Fruit fly (Drosophila melanogaster): Measurements from ENCODE around the gene Trissin.
A peak's percentile ranks its signal among the peaks of the same experiment; 100 is the strongest.

Gene Trissin

dm6 chr3R:15472753-15473212 is 12.4 kb downstream of the Trissin start (continued):
- TF ChIP-seq jumu (GFP tag; optimal IDR thresholded peaks at IDR 0.05) (peak; percentile 22), Hr78 (GFP tag; optimal IDR thresholded peaks at IDR 0.05) (no peak), CG7271 (tag; optimal IDR thresholded peaks at IDR 0.05) (no peak), Abd-B (GFP tag; optimal IDR thresholded peaks at IDR 0.05) (peak; percentile 28), dmrt11E (tag; optimal IDR thresholded peaks at IDR 0.05) (no peak), bbx (GFP tag; IDR thresholded peaks at IDR 0.05; ENCODE audit: partially characterized antibody) (no peak), NfI (GFP tag; optimal IDR thresholded peaks at IDR 0.05) (peak; percentile 32), CG3847 (GFP tag; IDR thresholded peaks at IDR 0.05) (peak; percentile 47; the same call in 1 of the 2 replicates), az2 (GFP tag; optimal IDR thresholded peaks at IDR 0.05) (peak; percentile 38), da (GFP tag; optimal IDR thresholded peaks at IDR 0.05) (no peak), hth (optimal IDR thresholded peaks at IDR 0.05) (no peak), crc (GFP tag; optimal IDR thresholded peaks at IDR 0.05) (peak; percentile 4), Chrac-16 (GFP tag; optimal IDR thresholded peaks at IDR 0.05) (peak; percentile 27), unc-4 (GFP tag; IDR thresholded peaks at IDR 0.05; ENCODE audit: partially characterized antibody) (no peak), prd (optimal IDR thresholded peaks at IDR 0.05) (no peak), prd (GFP tag; IDR thresholded peaks at IDR 0.05) (peak; percentile 47; the same call in 2 of the 3 replicates), CG31365 (tag; optimal IDR thresholded peaks at IDR 0.05) (no peak), CG32772 (GFP tag; IDR thresholded peaks at IDR 0.05) (peak; percentile 61), CG8765 (GFP tag; IDR thresholded peaks at IDR 0.05) (no peak), shn (GFP tag; optimal IDR thresholded peaks at IDR 0.05) (peak; percentile 8), Xbp1 (GFP tag; optimal IDR thresholded peaks at IDR 0.05) (no peak), unpg (GFP tag; optimal IDR thresholded peaks at IDR 0.05) (peak; percentile 26), CG4820 (GFP tag; optimal IDR thresholded peaks at IDR 0.05) (peak; percentile 8), CG10267 (tag; optimal IDR thresholded peaks at IDR 0.05) (peak; percentile 20), zfh2 (GFP tag; optimal IDR thresholded peaks at IDR 0.05) (peak; percentile 76), NK7.1 (GFP tag; optimal IDR thresholded peaks at IDR 0.05) (peak; percentile 8), CG33213 (GFP tag; optimal IDR thresholded peaks at IDR 0.05) (no peak), CG11723 (GFP tag; optimal IDR thresholded peaks at IDR 0.05) (no peak), Camta (GFP tag; optimal IDR thresholded peaks at IDR 0.05) (no peak), Hr3 (GFP tag; optimal IDR thresholded peaks at IDR 0.05) (peak; percentile 40), slou (GFP tag; optimal IDR thresholded peaks at IDR 0.05) (no peak), Lim3 (GFP tag; IDR thresholded peaks at IDR 0.05) (no peak), CG4617 (GFP tag; optimal IDR thresholded peaks at IDR 0.05; ENCODE audit: borderline replicate concordance) (no peak), CG17568 (GFP tag; optimal IDR thresholded peaks at IDR 0.05) (peak; percentile 21), nau (GFP tag; optimal IDR thresholded peaks at IDR 0.05) (no peak), dpn (GFP tag; optimal IDR thresholded peaks at IDR 0.05) (peak in 1 of 2 experiments; percentile 56), CG8290 (GFP tag; optimal IDR thresholded peaks at IDR 0.05) (no peak), CG8290 (tag; optimal IDR thresholded peaks at IDR 0.05) (peak in 1 of 2 experiments; percentile 45), ewg (GFP tag; optimal IDR thresholded peaks at IDR 0.05) (no peak), CG14860 (GFP tag; IDR thresholded peaks at IDR 0.05; ENCODE audit: partially characterized antibody) (no peak), MESR4 (GFP tag; optimal IDR thresholded peaks at IDR 0.05) (no peak), CG17385 (GFP tag; optimal IDR thresholded peaks at IDR 0.05) (peak; percentile 15), bab2 (GFP tag; optimal IDR thresholded peaks at IDR 0.05) (peak; percentile 31), Sry-δ (GFP tag; optimal IDR thresholded peaks at IDR 0.05) (no peak), CG4282 (GFP tag; optimal IDR thresholded peaks at IDR 0.05) (peak; percentile 44), trem (tag; optimal IDR thresholded peaks at IDR 0.05) (no peak), NC2β (GFP tag; optimal IDR thresholded peaks at IDR 0.05) (no peak), D19A (tag; optimal IDR thresholded peaks at IDR 0.05) (peak; percentile 93), CG16863 (GFP tag; optimal IDR thresholded peaks at IDR 0.05) (peak; percentile 12), H15 (GFP tag; IDR thresholded peaks at IDR 0.05) (no peak), p53 (GFP tag; optimal IDR thresholded peaks at IDR 0.05) (no peak), wdn (GFP tag; IDR thresholded peaks at IDR 0.05) (peak; percentile 39; the same call in 1 of the 2 replicates)
